Fruit fly (Drosophila melanogaster): ENCODE measurements around the gene CG42399.
A peak's percentile ranks its signal among the peaks of the same experiment; 100 is the strongest.

Gene CG42399

dm6 chr2L:165253-165890 lies 12.3 kb upstream of the CG42399 start:
- TF ChIP-seq CG17806 (tag; optimal IDR thresholded peaks at IDR 0.05), result no peak
- TF ChIP-seq CG8301 (tag; optimal IDR thresholded peaks at IDR 0.05), result no peak
- peak; percentile 2 for TF ChIP-seq D1 (tag; optimal IDR thresholded peaks at IDR 0.05)
- TF ChIP-seq CG10348 (GFP tag; IDR thresholded peaks at IDR 0.05), result no peak
- TF ChIP-seq EcR (GFP tag; optimal IDR thresholded peaks at IDR 0.05), result peak; percentile 3
- peak; percentile 14 for TF ChIP-seq CG14655 (GFP tag; optimal IDR thresholded peaks at IDR 0.05)
- TF ChIP-seq CG8159 (tag; optimal IDR thresholded peaks at IDR 0.05), result peak; percentile 18

- TF ChIP-seq gl (tag; optimal IDR thresholded peaks at IDR 0.05), result no peak
- no peak for TF ChIP-seq CG10348 (GFP tag; IDR thresholded peaks at IDR 0.05)
- TF ChIP-seq CG13204 (GFP tag; optimal IDR thresholded peaks at IDR 0.05), result no peak
- TF ChIP-seq CG14655 (GFP tag; optimal IDR thresholded peaks at IDR 0.05), result no peak
- no peak for TF ChIP-seq Snoo (tag; optimal IDR thresholded peaks at IDR 0.05)
- TF ChIP-seq Ets98B (GFP tag; IDR thresholded peaks at IDR 0.05), result no peak
- no peak for TF ChIP-seq CG34367 (tag; optimal IDR thresholded peaks at IDR 0.05)
- TF ChIP-seq CG32121 (GFP tag; IDR thresholded peaks at IDR 0.05), result no peak
- no peak for TF ChIP-seq EcR (GFP tag; optimal IDR thresholded peaks at IDR 0.05)
- TF ChIP-seq D1 (tag; optimal IDR thresholded peaks at IDR 0.05), result no peak
- TF ChIP-seq CG17806 (tag; optimal IDR thresholded peaks at IDR 0.05), result no peak
- TF ChIP-seq CG9948 (tag; optimal IDR thresholded peaks at IDR 0.05), result no peak
Observed at dm6 chr2L:163229-163628, 10.1 kb upstream of the CG42399 start.

DNA sequence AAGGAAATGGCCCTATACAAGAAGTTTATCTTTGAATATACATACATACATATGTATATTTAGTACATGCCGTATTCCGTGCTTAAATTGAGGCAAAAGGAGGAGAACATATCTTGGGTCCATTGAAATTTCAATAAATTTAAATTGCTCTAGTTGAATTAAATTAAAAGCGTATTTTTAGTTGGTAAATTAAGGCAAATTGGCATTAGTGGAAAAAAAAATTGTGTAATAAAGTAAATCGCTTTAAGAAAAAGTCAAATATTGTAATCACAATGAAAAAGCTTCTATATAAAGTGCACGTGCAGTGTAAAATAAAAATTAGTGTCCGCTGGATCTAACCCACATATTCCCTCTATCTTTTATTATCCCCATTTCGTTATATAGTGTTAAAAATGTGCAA lies 9.1 kb upstream of the CG42399 start:
- TF ChIP-seq CG9948 (tag; optimal IDR thresholded peaks at IDR 0.05) (peak; percentile 10), CG17806 (tag; optimal IDR thresholded peaks at IDR 0.05) (no peak), CG8159 (tag; optimal IDR thresholded peaks at IDR 0.05) (no peak), Ets98B (GFP tag; IDR thresholded peaks at IDR 0.05) (no peak), gl (tag; optimal IDR thresholded peaks at IDR 0.05) (no peak), CG34367 (tag; optimal IDR thresholded peaks at IDR 0.05) (no peak), Pif1B (GFP tag; optimal IDR thresholded peaks at IDR 0.05) (no peak), CG14655 (GFP tag; optimal IDR thresholded peaks at IDR 0.05) (no peak), CG8301 (tag; optimal IDR thresholded peaks at IDR 0.05) (no peak), D1 (tag; optimal IDR thresholded peaks at IDR 0.05) (peak; percentile 59), EcR (GFP tag; optimal IDR thresholded peaks at IDR 0.05) (no peak)

DNA sequence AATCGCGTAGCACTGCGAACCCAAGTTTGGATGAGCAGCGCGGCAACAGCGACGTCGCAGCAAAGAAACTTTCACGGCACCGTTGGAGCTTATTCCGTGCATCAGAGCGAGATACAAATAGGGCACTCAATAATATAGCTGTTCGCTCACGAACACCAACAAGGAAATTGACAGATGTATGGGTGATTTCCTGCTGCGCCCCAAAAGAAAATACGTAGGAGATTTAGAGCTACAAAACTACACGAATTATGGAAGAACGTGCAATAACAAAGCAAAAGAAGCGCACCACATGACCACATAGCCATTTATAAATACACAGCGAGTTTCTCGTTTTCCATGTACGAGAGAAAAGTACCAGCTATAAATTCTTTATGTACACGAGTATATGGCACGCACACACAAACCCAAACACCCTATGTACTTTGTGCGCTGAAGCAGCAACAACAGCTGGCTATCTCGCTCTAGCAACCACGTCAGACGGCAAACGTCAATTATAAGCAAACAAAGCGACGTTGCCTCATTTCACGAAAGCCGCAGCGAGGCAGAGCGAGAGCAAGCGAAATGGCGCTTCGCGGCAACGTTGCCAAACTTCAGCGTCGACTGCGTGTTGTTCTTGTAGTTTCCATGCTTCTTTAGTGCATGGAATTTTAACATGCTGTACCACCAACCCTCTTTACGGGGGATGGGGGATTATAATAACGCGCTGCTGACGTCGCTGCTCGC lies 8.5 kb upstream of the CG42399 start:
- peak; percentile 40 for TF ChIP-seq gl (tag; optimal IDR thresholded peaks at IDR 0.05)
- no peak for TF ChIP-seq fd96Ca (GFP tag; IDR thresholded peaks at IDR 0.05)
- TF ChIP-seq EcR (GFP tag; optimal IDR thresholded peaks at IDR 0.05), result peak; percentile 67
- no peak for TF ChIP-seq CG9948 (tag; optimal IDR thresholded peaks at IDR 0.05)
- TF ChIP-seq Pif1B (GFP tag; optimal IDR thresholded peaks at IDR 0.05), result peak; percentile 76
- TF ChIP-seq D1 (tag; optimal IDR thresholded peaks at IDR 0.05), result no peak
- TF ChIP-seq CG32121 (GFP tag; IDR thresholded peaks at IDR 0.05), result no peak
- peak; percentile 28 for TF ChIP-seq CG13204 (GFP tag; optimal IDR thresholded peaks at IDR 0.05)
- peak; percentile 56 for TF ChIP-seq CG14655 (GFP tag; optimal IDR thresholded peaks at IDR 0.05)
- peak; percentile 55 for TF ChIP-seq CG8301 (tag; optimal IDR thresholded peaks at IDR 0.05)
- peak; percentile 23 for TF ChIP-seq CG15710 (tag; optimal IDR thresholded peaks at IDR 0.05)
- TF ChIP-seq Ets98B (GFP tag; IDR thresholded peaks at IDR 0.05), result no peak
- TF ChIP-seq CG4496 (GFP tag; IDR thresholded peaks at IDR 0.05), result no peak
- peak; percentile 2 for TF ChIP-seq Pif1A (GFP tag; optimal IDR thresholded peaks at IDR 0.05)
- TF ChIP-seq CG34367 (tag; optimal IDR thresholded peaks at IDR 0.05), result peak; percentile 29
- TF ChIP-seq Snoo (tag; optimal IDR thresholded peaks at IDR 0.05), result peak; percentile 19
- TF ChIP-seq CG12605 (GFP tag; IDR thresholded peaks at IDR 0.05), result no peak
- TF ChIP-seq CG10348 (GFP tag; IDR thresholded peaks at IDR 0.05), result no peak
- TF ChIP-seq CG8159 (tag; optimal IDR thresholded peaks at IDR 0.05), result peak; percentile 35
- no peak for TF ChIP-seq CG17806 (tag; optimal IDR thresholded peaks at IDR 0.05)
- no peak for TF ChIP-seq rn (GFP tag; IDR thresholded peaks at IDR 0.05)

DNA sequence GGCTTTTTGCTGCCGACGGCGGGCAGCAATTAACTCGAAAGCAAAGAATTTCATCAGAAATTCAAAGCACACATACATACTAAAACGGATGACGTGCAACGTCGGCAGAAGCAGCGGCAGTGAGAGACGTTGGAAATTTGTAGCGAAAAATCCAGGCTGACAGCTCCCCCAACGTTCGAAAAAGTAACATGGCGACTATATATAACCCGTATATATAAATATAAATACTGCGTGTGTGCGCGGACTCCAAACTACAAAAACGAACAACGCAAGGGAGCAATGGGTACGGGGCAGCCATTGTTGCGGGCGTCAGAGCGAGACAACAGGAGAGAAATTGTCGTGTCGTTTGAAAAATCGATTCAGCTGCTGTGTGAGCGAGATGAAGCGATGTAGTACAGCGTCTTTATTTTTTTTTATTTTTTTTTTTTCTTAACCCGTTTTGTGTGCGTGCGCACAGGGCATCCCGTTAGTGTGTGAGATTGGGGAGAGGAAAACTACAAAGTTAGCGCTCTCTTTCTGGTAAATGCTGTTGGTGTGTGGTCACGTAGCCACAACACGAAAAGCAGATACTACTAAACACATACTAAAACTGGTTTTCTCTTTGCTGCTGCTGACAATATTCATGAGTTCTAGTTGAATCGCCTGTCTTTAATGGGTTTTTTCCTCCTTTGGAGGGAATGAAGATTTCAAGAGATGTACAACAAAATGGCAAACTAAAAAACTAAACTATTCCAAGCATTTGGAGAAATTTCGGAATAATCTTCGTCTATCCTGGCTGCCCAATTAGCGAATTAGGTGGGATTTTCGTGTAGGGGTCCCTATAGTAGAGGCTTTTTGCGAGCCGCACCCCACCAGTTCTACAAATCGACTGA lies 7.7 kb upstream of the CG42399 start:
- TF ChIP-seq CG14655 (GFP tag; optimal IDR thresholded peaks at IDR 0.05) (peak; percentile 88), CG4496 (GFP tag; IDR thresholded peaks at IDR 0.05) (no peak), CG8301 (tag; optimal IDR thresholded peaks at IDR 0.05) (peak; percentile 73), fd96Ca (GFP tag; IDR thresholded peaks at IDR 0.05) (no peak), gl (tag; optimal IDR thresholded peaks at IDR 0.05) (peak; percentile 94), CG12605 (GFP tag; IDR thresholded peaks at IDR 0.05) (no peak), CG32121 (GFP tag; IDR thresholded peaks at IDR 0.05) (no peak), CG10348 (GFP tag; IDR thresholded peaks at IDR 0.05) (no peak), CG17806 (tag; optimal IDR thresholded peaks at IDR 0.05) (peak; percentile 62), Snoo (tag; optimal IDR thresholded peaks at IDR 0.05) (peak; percentile 77), rn (GFP tag; IDR thresholded peaks at IDR 0.05) (no peak), CG13204 (GFP tag; optimal IDR thresholded peaks at IDR 0.05) (peak; percentile 85), EcR (GFP tag; optimal IDR thresholded peaks at IDR 0.05) (peak; percentile 69), Pif1B (GFP tag; optimal IDR thresholded peaks at IDR 0.05) (peak; percentile 92), Pif1A (GFP tag; optimal IDR thresholded peaks at IDR 0.05) (peak; percentile 89), CG9948 (tag; optimal IDR thresholded peaks at IDR 0.05) (peak; percentile 64), Ets98B (GFP tag; IDR thresholded peaks at IDR 0.05) (no peak), CG15710 (tag; optimal IDR thresholded peaks at IDR 0.05) (peak; percentile 90), D1 (tag; optimal IDR thresholded peaks at IDR 0.05) (peak; percentile 4), CG8159 (tag; optimal IDR thresholded peaks at IDR 0.05) (peak; percentile 72), CG34367 (tag; optimal IDR thresholded peaks at IDR 0.05) (peak; percentile 77)
